Worm (Caenorhabditis elegans) whole organism, L1 larva: Measurements from ENCODE around the gene Y53F4B.21.

Experiments
- efl-1 ChIP-seq, 4 experiments: fragments of 150-350 bp; optimal IDR thresholded peaks in 3 of 4; peaks in 1 of 4; 1 replicate in 1 of 4; 2 replicates in 3 of 4; lab custom pipeline; 2014; ENCODE audit warnings: missing biosample characterization in 2 of 4, missing genetic modification characterization in 2 of 4, missing genetic modification reagents in 2 of 4
- egl-13 ChIP-seq: sonication (generic microtip); optimal IDR thresholded peaks from 2 replicates; lab custom pipeline; 2016; ENCODE audit warnings: missing genotype, missing genetic modification reagents, missing genetic modification characterization, missing compliant biosample characterization

The Y53F4B.21 gene

ce11 chrII:15158364-15158763 is 68.4 kb downstream of the Y53F4B.21 start:
- TF ChIP-seq egl-13 (tag; lab: Kevin White, UChicago) (no peak), efl-1 (optimal IDR thresholded peaks at IDR 0.05; lab: Kevin White, UChicago) (no peak), efl-1 (GFP tag; optimal IDR thresholded peaks at IDR 0.05 in 1 of 2; lab: Kevin White, UChicago) (peak in 1 of 2 experiments; percentile 59)
